Worm (Caenorhabditis elegans) whole organism, early embryonic: ENCODE data around the gene pks-1.

ENCODE experiments used
- B0310.2 ChIP-seq: sonication (generic microtip); optimal IDR thresholded peaks from 2 replicates; lab custom pipeline; 2016; ENCODE audit warnings: mild to moderate bottlenecking, missing genetic modification characterization, missing compliant biosample characterization
- F13C5.2 ChIP-seq: sonication (generic microtip); optimal IDR thresholded peaks from 2 replicates; lab custom pipeline; 2017; ENCODE audit warnings: mild to moderate bottlenecking, missing genetic modification characterization, inconsistent platforms, missing compliant biosample characterization
- aly-1 ChIP-seq: sonication (generic microtip); optimal IDR thresholded peaks from 2 replicates; lab custom pipeline; 2016; ENCODE audit warnings: missing genetic modification characterization, missing compliant biosample characterization
- ama-1 ChIP-seq: fragments of 150-350 bp; optimal IDR thresholded peaks from 2 replicates; lab custom pipeline; 2014
- ceh-13 ChIP-seq: fragments of 200-800 bp; sonication (Bioruptor generic); optimal IDR thresholded peaks from 2 replicates; lab custom pipeline; 2018; ENCODE audit warnings: mild to moderate bottlenecking, missing genetic modification characterization, missing compliant biosample characterization
- ceh-36 ChIP-seq: sonication (generic microtip); optimal IDR thresholded peaks from 2 replicates; lab custom pipeline; 2016; ENCODE audit warnings: missing genetic modification characterization, inconsistent platforms, missing compliant biosample characterization
- ets-7 ChIP-seq: sonication (generic microtip); optimal IDR thresholded peaks from 2 replicates; lab custom pipeline; 2016; ENCODE audit warnings: missing genotype, missing genetic modification characterization, missing compliant biosample characterization
- flt-1 ChIP-seq: fragments of 200-800 bp; sonication (Bioruptor generic); IDR thresholded peaks from 2 replicates; pipeline ENCODE4 v1.3.6; 2022; ENCODE audit warnings: missing genetic modification characterization, missing compliant biosample characterization
- hmbx-1 ChIP-seq: sonication (generic microtip); optimal IDR thresholded peaks from 2 replicates; lab custom pipeline; 2016; ENCODE audit warnings: mild to moderate bottlenecking, missing genetic modification characterization, missing compliant biosample characterization
- hmg-4 ChIP-seq: fragments of 200-800 bp; sonication (Bioruptor generic); optimal IDR thresholded peaks from 2 replicates; lab custom pipeline; 2018; ENCODE audit warnings: mild to moderate bottlenecking, missing genetic modification characterization, missing compliant biosample characterization
- hnd-1 ChIP-seq: sonication (generic microtip); optimal IDR thresholded peaks from 2 replicates; lab custom pipeline; 2016; ENCODE audit warnings: missing genetic modification characterization, missing compliant biosample characterization
- pes-1 ChIP-seq: fragments of 200-800 bp; sonication (Bioruptor generic); IDR thresholded peaks from 2 replicates; pipeline ENCODE4 v1.3.6; 2022; ENCODE audit warnings: missing genetic modification reagents, missing genetic modification characterization, missing compliant biosample characterization
- scrt-1 ChIP-seq: fragments of 200-800 bp; sonication (Bioruptor generic); IDR thresholded peaks from 2 replicates; pipeline ENCODE4 v1.3.6; 2022; ENCODE audit warnings: missing genetic modification characterization, missing compliant biosample characterization
- sea-1 ChIP-seq: fragments of 200-800 bp; sonication (Bioruptor generic); conservative IDR thresholded peaks from 2 replicates; pipeline ENCODE4 v1.3.6; 2022; ENCODE audit warnings: missing genetic modification characterization, missing compliant biosample characterization
- tbx-11 ChIP-seq: fragments of 200-800 bp; sonication (Bioruptor generic); IDR thresholded peaks from 2 replicates; pipeline ENCODE4 v1.3.6; 2022; ENCODE audit warnings: missing genetic modification characterization, missing compliant biosample characterization
- tbx-37 ChIP-seq: fragments of 200-800 bp; sonication (Bioruptor generic); conservative IDR thresholded peaks from 2 replicates; pipeline ENCODE4 v1.3.6; 2022; ENCODE audit warnings: missing genetic modification reagents, missing genetic modification characterization, missing compliant biosample characterization
- tra-4 ChIP-seq: sonication (generic microtip); optimal IDR thresholded peaks from 2 replicates; lab custom pipeline; 2017; ENCODE audit warnings: missing genetic modification characterization, missing compliant biosample characterization

pks-1 gene

ce11 chrX:5460930-5461329 lies 47.3 kb downstream of the pks-1 start, which contains the start of gene ddr-1:
Gene ddr-1 (plus strand): TSS chrX:5461230.
- no peak for TF ChIP-seq scrt-1 (GFP tag; lab: Robert Waterston, UW)
- TF ChIP-seq pes-1 (GFP tag; lab: Robert Waterston, UW), result no peak
- no peak for TF ChIP-seq ets-7 (tag; lab: Kevin White, UChicago)
- no peak for TF ChIP-seq hnd-1
- no peak for TF ChIP-seq tbx-37
- TF ChIP-seq ama-1 (lab: Kevin White, UChicago), result no peak
- TF ChIP-seq ceh-13 (GFP tag; lab: Kevin White, UChicago), result no peak
- no peak for TF ChIP-seq hmbx-1 (tag; lab: Kevin White, UChicago)
- no peak for TF ChIP-seq tra-4
- TF ChIP-seq hmg-4, result no peak
- no peak for TF ChIP-seq flt-1 (GFP tag; lab: Robert Waterston, UW)
- TF ChIP-seq aly-1 (tag; lab: Kevin White, UChicago), result no peak
- TF ChIP-seq tbx-11 (GFP tag; lab: Robert Waterston, UW), result no peak
- TF ChIP-seq ceh-36 (tag; lab: Kevin White, UChicago), result no peak
- TF ChIP-seq sea-1 (GFP tag; lab: Robert Waterston, UW), result no peak
- no peak for TF ChIP-seq B0310.2 (tag; lab: Kevin White, UChicago)
- TF ChIP-seq F13C5.2, result no peak

- TF ChIP-seq ets-7 (tag; lab: Kevin White, UChicago) (no peak), scrt-1 (GFP tag; lab: Robert Waterston, UW) (no peak), ama-1 (lab: Kevin White, UChicago) (no peak), tbx-37 (no peak), hnd-1 (no peak)
Measured at ce11 chrX:5465631-5466030, 52.0 kb downstream of the pks-1 start.

- TF ChIP-seq sea-1 (GFP tag; lab: Robert Waterston, UW) (no peak), pes-1 (GFP tag; lab: Robert Waterston, UW) (no peak)
Measured at ce11 chrX:5466149-5466548, 52.5 kb downstream of the pks-1 start.

ce11 chrX:5467308-5467707 lies 53.7 kb downstream of the pks-1 start:
- no peak for TF ChIP-seq F13C5.2
- no peak for TF ChIP-seq hmg-4
- TF ChIP-seq flt-1 (GFP tag; lab: Robert Waterston, UW), result no peak
- no peak for TF ChIP-seq ceh-13 (GFP tag; lab: Kevin White, UChicago)
- no peak for TF ChIP-seq hmbx-1 (tag; lab: Kevin White, UChicago)
- no peak for TF ChIP-seq sea-1 (GFP tag; lab: Robert Waterston, UW)
- no peak for TF ChIP-seq ama-1 (lab: Kevin White, UChicago)
- no peak for TF ChIP-seq tbx-11 (GFP tag; lab: Robert Waterston, UW)
- no peak for TF ChIP-seq B0310.2 (tag; lab: Kevin White, UChicago)
- TF ChIP-seq ets-7 (tag; lab: Kevin White, UChicago), result no peak
- TF ChIP-seq ceh-36 (tag; lab: Kevin White, UChicago), result no peak
- TF ChIP-seq tbx-37, result no peak
- TF ChIP-seq tra-4, result no peak
- no peak for TF ChIP-seq scrt-1 (GFP tag; lab: Robert Waterston, UW)
- TF ChIP-seq pes-1 (GFP tag; lab: Robert Waterston, UW), result no peak

ce11 chrX:5467820-5468270 lies 54.2 kb downstream of the pks-1 start, which contains the start of gene dpyd-1:
Gene dpyd-1 (plus strand): TSS chrX:5467870.
- TF ChIP-seq aly-1 (tag; lab: Kevin White, UChicago), result no peak
- TF ChIP-seq pes-1 (GFP tag; lab: Robert Waterston, UW), result no peak
- no peak for TF ChIP-seq hmbx-1 (tag; lab: Kevin White, UChicago)
- TF ChIP-seq ets-7 (tag; lab: Kevin White, UChicago), result no peak
- no peak for TF ChIP-seq ceh-13 (GFP tag; lab: Kevin White, UChicago)
- TF ChIP-seq tra-4, result no peak
- no peak for TF ChIP-seq B0310.2 (tag; lab: Kevin White, UChicago)
- no peak for TF ChIP-seq ceh-36 (tag; lab: Kevin White, UChicago)
- no peak for TF ChIP-seq scrt-1 (GFP tag; lab: Robert Waterston, UW)
- TF ChIP-seq sea-1 (GFP tag; lab: Robert Waterston, UW), result no peak
- no peak for TF ChIP-seq hnd-1
- TF ChIP-seq tbx-37, result no peak
- TF ChIP-seq hmg-4, result no peak
- no peak for TF ChIP-seq tbx-11 (GFP tag; lab: Robert Waterston, UW)
- no peak for TF ChIP-seq ama-1 (lab: Kevin White, UChicago)

ce11 chrX:5470111-5470745 lies 56.6 kb downstream of the pks-1 start:
- TF ChIP-seq ama-1 (lab: Kevin White, UChicago), result no peak
- TF ChIP-seq F13C5.2, result no peak
- no peak for TF ChIP-seq ets-7 (tag; lab: Kevin White, UChicago)
- no peak for TF ChIP-seq hmg-4
- TF ChIP-seq tbx-37, result no peak
- no peak for TF ChIP-seq ceh-13 (GFP tag; lab: Kevin White, UChicago)
- TF ChIP-seq tbx-11 (GFP tag; lab: Robert Waterston, UW), result no peak
- TF ChIP-seq sea-1 (GFP tag; lab: Robert Waterston, UW), result no peak
- TF ChIP-seq flt-1 (GFP tag; lab: Robert Waterston, UW), result no peak
- no peak for TF ChIP-seq pes-1 (GFP tag; lab: Robert Waterston, UW)

- TF ChIP-seq hmbx-1 (tag; lab: Kevin White, UChicago), result no peak
- no peak for TF ChIP-seq ceh-13 (GFP tag; lab: Kevin White, UChicago)
- no peak; the same call in 1 of the 2 replicates for TF ChIP-seq tbx-37
- peak; percentile 65 for TF ChIP-seq B0310.2 (tag; lab: Kevin White, UChicago)
- TF ChIP-seq tbx-11 (GFP tag; lab: Robert Waterston, UW), result 0 out of 2 replicates have a peak, but pooled peaks have one; percentile 29
- no peak for TF ChIP-seq tra-4
- TF ChIP-seq hmg-4, result peak; percentile 92
- TF ChIP-seq flt-1 (GFP tag; lab: Robert Waterston, UW), result 0 out of 2 replicates have a peak, but pooled peaks have one; percentile 7
- peak; percentile 37; the same call in 1 of the 2 replicates for TF ChIP-seq sea-1 (GFP tag; lab: Robert Waterston, UW)
- TF ChIP-seq F13C5.2, result peak; percentile 60
Measured at ce11 chrX:5475164-5475576, 61.6 kb downstream of the pks-1 start.
